Fruit fly (Drosophila melanogaster) whole organism, embryonic: ENCODE measurements around the gene CG7342.

Experiments
- B-H1 ChIP-seq: fragments of 200-800 bp; sonication (Bioruptor generic); IDR thresholded peaks from 3 replicates; pipeline ENCODE4 v1.3.6; 2022; ENCODE audit warnings: missing biosample characterization, missing genetic modification characterization
- CG11247 ChIP-seq: fragments of 200-800 bp; sonication (Bioruptor generic); IDR thresholded peaks from 2 replicates; pipeline ENCODE4 v1.3.6; 2022; ENCODE audit warnings: missing biosample characterization, missing genetic modification characterization
- CG11695 ChIP-seq: fragments of 200-800 bp; sonication (Bioruptor generic); IDR thresholded peaks from 3 replicates; pipeline ENCODE4 v1.3.6; 2022; ENCODE audit warnings: missing biosample characterization, missing genetic modification characterization
- CG11723 ChIP-seq: fragments of 200-800 bp; sonication (Bioruptor generic); optimal IDR thresholded peaks from 2 replicates; lab custom pipeline; 2017; ENCODE audit warnings: missing biosample characterization, mild to moderate bottlenecking, missing genetic modification characterization
- CG13624 ChIP-seq: fragments of 200-800 bp; sonication (Bioruptor generic); optimal IDR thresholded peaks from 2 replicates; lab custom pipeline; 2016; ENCODE audit warnings: missing biosample characterization, missing genetic modification characterization
- CG13894 ChIP-seq: fragments of 200-800 bp; sonication (Bioruptor generic); optimal IDR thresholded peaks from 3 replicates; lab custom pipeline; 2018; ENCODE audit warnings: missing biosample characterization, mild to moderate bottlenecking, missing genetic modification characterization, moderate library complexity
- CG1602 ChIP-seq: fragments of 200-800 bp; sonication (Bioruptor generic); optimal IDR thresholded peaks from 3 replicates; lab custom pipeline; 2016; ENCODE audit warnings: missing biosample characterization, missing genetic modification characterization
- CG2202 ChIP-seq: fragments of 200-800 bp; sonication (Bioruptor generic); optimal IDR thresholded peaks from 2 replicates; lab custom pipeline; 2018; ENCODE audit warnings: missing biosample characterization, mild to moderate bottlenecking, missing genetic modification characterization
- CG31441 ChIP-seq: fragments of 200-800 bp; sonication (Bioruptor generic); IDR thresholded peaks from 2 replicates; pipeline ENCODE4 v1.3.6; 2022; ENCODE audit warnings: missing biosample characterization, missing genetic modification characterization
- CG4424 ChIP-seq: fragments of 200-800 bp; sonication (Bioruptor generic); optimal IDR thresholded peaks from 3 replicates; lab custom pipeline; 2016; ENCODE audit warnings: missing biosample characterization, missing genetic modification characterization
- CG4820 ChIP-seq: fragments of 200-800 bp; sonication (Bioruptor generic); optimal IDR thresholded peaks from 3 replicates; lab custom pipeline; 2016; ENCODE audit warnings: missing biosample characterization, missing genetic modification characterization
- CG5245 ChIP-seq: fragments of 200-800 bp; sonication (Bioruptor generic); optimal IDR thresholded peaks from 3 replicates; lab custom pipeline; 2016; ENCODE audit warnings: missing biosample characterization, missing genetic modification characterization
- CG5953 ChIP-seq: fragments of 200-800 bp; sonication (Bioruptor generic); IDR thresholded peaks from 2 replicates; pipeline ENCODE4 v1.3.6; 2022; ENCODE audit warnings: missing biosample characterization, missing genetic modification characterization
- CG6689 ChIP-seq: fragments of 200-800 bp; sonication (Bioruptor generic); IDR thresholded peaks from 2 replicates; pipeline ENCODE4 v1.3.6; 2022; ENCODE audit warnings: missing biosample characterization, missing genetic modification characterization
- CG7271 ChIP-seq: fragments of 200-800 bp; sonication (Bioruptor generic); optimal IDR thresholded peaks from 2 replicates; lab custom pipeline; 2018; ENCODE audit warnings: missing biosample characterization, mild to moderate bottlenecking, missing genetic modification characterization, moderate library complexity
- CG7786 ChIP-seq: fragments of 200-800 bp; sonication (Bioruptor generic); optimal IDR thresholded peaks from 2 replicates; lab custom pipeline; 2016; ENCODE audit warnings: missing biosample characterization, missing genetic modification characterization
- CG9437 ChIP-seq: fragments of 200-800 bp; sonication (Bioruptor generic); optimal IDR thresholded peaks from 2 replicates; lab custom pipeline; 2018; ENCODE audit warnings: missing biosample characterization, mild to moderate bottlenecking, missing genetic modification characterization
- CG9817 ChIP-seq: fragments of 200-800 bp; sonication (Bioruptor generic); optimal IDR thresholded peaks from 2 replicates; lab custom pipeline; 2018; ENCODE audit warnings: missing biosample characterization, mild to moderate bottlenecking, missing genetic modification characterization, moderate library complexity
- CG9932 ChIP-seq: fragments of 200-800 bp; sonication (Bioruptor generic); IDR thresholded peaks from 2 replicates; pipeline ENCODE4 v1.3.6; 2022; ENCODE audit warnings: missing biosample characterization, missing genetic modification characterization
- Ets97D ChIP-seq: fragments of 200-800 bp; sonication (Bioruptor generic); optimal IDR thresholded peaks from 3 replicates; lab custom pipeline; 2016; ENCODE audit warnings: missing biosample characterization, missing genetic modification characterization
- H2.0 ChIP-seq: fragments of 200-800 bp; sonication (Bioruptor generic); IDR thresholded peaks from 2 replicates; pipeline ENCODE4 v1.3.6; 2022; ENCODE audit warnings: missing biosample characterization, missing genetic modification characterization
- Hmr ChIP-seq: fragments of 200-800 bp; sonication (Bioruptor generic); optimal IDR thresholded peaks from 3 replicates; lab custom pipeline; 2017; ENCODE audit warnings: mild to moderate bottlenecking, missing biosample characterization, missing genetic modification reagents, missing genetic modification characterization
- Max ChIP-seq: fragments of 200-800 bp; sonication (Bioruptor generic); optimal IDR thresholded peaks from 2 replicates; lab custom pipeline; 2016; ENCODE audit warnings: missing biosample characterization, mild to moderate bottlenecking, missing genetic modification characterization
- NFAT ChIP-seq: fragments of 200-800 bp; sonication (Bioruptor generic); IDR thresholded peaks from 2 replicates; pipeline ENCODE4 v1.3.6; 2022; ENCODE audit warnings: missing biosample characterization, missing genetic modification characterization
- Neu2 ChIP-seq: fragments of 200-800 bp; sonication (Bioruptor generic); optimal IDR thresholded peaks from 3 replicates; lab custom pipeline; 2016; ENCODE audit warnings: missing biosample characterization, missing genetic modification characterization, borderline replicate concordance
- Pdp1 ChIP-seq, 2 experiments: fragments of 200-800 bp; sonication (Bioruptor generic); optimal IDR thresholded peaks; 3 replicates each; lab custom pipeline; 2016; ENCODE audit warnings: missing biosample characterization in 2 of 2, missing genetic modification characterization in 2 of 2, mild to moderate bottlenecking in 1 of 2, moderate library complexity in 1 of 2
- Side ChIP-seq: fragments of 200-800 bp; sonication (Bioruptor generic); optimal IDR thresholded peaks from 2 replicates; lab custom pipeline; 2016; ENCODE audit warnings: missing biosample characterization, missing genetic modification characterization
- Taf1 ChIP-seq: fragments of 200-800 bp; sonication (Bioruptor generic); IDR thresholded peaks from 2 replicates; pipeline ENCODE4 v1.3.6; 2022; ENCODE audit warnings: missing biosample characterization, missing genetic modification characterization
- Vsx1 ChIP-seq: fragments of 200-800 bp; sonication (Bioruptor generic); optimal IDR thresholded peaks from 2 replicates; lab custom pipeline; 2017; ENCODE audit warnings: missing biosample characterization, mild to moderate bottlenecking, missing genetic modification characterization, missing genetic modification reagents
- abd-A ChIP-seq: fragments of 200-800 bp; sonication (Bioruptor generic); optimal IDR thresholded peaks from 3 replicates; lab custom pipeline; 2019; ENCODE audit warnings: missing biosample characterization, mild to moderate bottlenecking, missing genetic modification characterization, moderate library complexity
- ac ChIP-seq: fragments of 200-800 bp; sonication (Bioruptor generic); optimal IDR thresholded peaks from 3 replicates; lab custom pipeline; 2017; ENCODE audit warnings: missing biosample characterization, mild to moderate bottlenecking, missing genetic modification characterization
- al ChIP-seq: fragments of 200-800 bp; sonication (Bioruptor generic); IDR thresholded peaks from 2 replicates; pipeline ENCODE4 v1.3.6; 2022; ENCODE audit warnings: missing biosample characterization, missing genetic modification characterization
- bbx ChIP-seq: fragments of 200-800 bp; sonication (Bioruptor generic); IDR thresholded peaks from 2 replicates; pipeline ENCODE4 v1.3.6; 2022; ENCODE audit warnings: missing biosample characterization, missing genetic modification characterization; ENCODE audit not compliant: partially characterized antibody
- bowl ChIP-seq: fragments of 200-800 bp; sonication (Bioruptor generic); IDR thresholded peaks from 2 replicates; pipeline ENCODE4 v1.3.6; 2022; ENCODE audit warnings: missing biosample characterization, missing genetic modification characterization
- chn ChIP-seq: fragments of 200-800 bp; sonication (Bioruptor generic); optimal IDR thresholded peaks from 2 replicates; lab custom pipeline; 2016; ENCODE audit warnings: missing biosample characterization, missing genetic modification characterization
- dpn ChIP-seq, 2 experiments: fragments of 200-800 bp; sonication (Bioruptor generic); optimal IDR thresholded peaks; 3 replicates each; lab custom pipeline; 2016; ENCODE audit warnings: missing biosample characterization in 2 of 2, missing genetic modification characterization in 2 of 2
- dysf ChIP-seq: fragments of 200-800 bp; sonication (Bioruptor generic); IDR thresholded peaks from 3 replicates; pipeline ENCODE4 v1.3.6; 2022; ENCODE audit warnings: missing biosample characterization, missing genetic modification characterization
- en ChIP-seq: fragments of 200-800 bp; sonication (Bioruptor generic); optimal IDR thresholded peaks from 2 replicates; lab custom pipeline; 2016; ENCODE audit warnings: missing biosample characterization, missing genetic modification characterization
- ftz-f1 ChIP-seq: fragments of 200-800 bp; sonication (Bioruptor generic); optimal IDR thresholded peaks from 2 replicates; lab custom pipeline; 2016; ENCODE audit warnings: missing biosample characterization, missing genetic modification characterization
- gcm2 ChIP-seq: fragments of 200-800 bp; sonication (Bioruptor generic); optimal IDR thresholded peaks from 2 replicates; lab custom pipeline; 2016; ENCODE audit warnings: missing biosample characterization, missing genetic modification characterization
- kay ChIP-seq: fragments of 200-800 bp; sonication (Bioruptor generic); optimal IDR thresholded peaks from 2 replicates; lab custom pipeline; 2016; ENCODE audit warnings: missing biosample characterization, missing genetic modification characterization
- knrl ChIP-seq: fragments of 200-800 bp; sonication (Bioruptor generic); IDR thresholded peaks from 3 replicates; pipeline ENCODE4 v1.3.6; 2022; ENCODE audit warnings: missing biosample characterization, missing genetic modification characterization; ENCODE audit not compliant: partially characterized antibody
- mld ChIP-seq: fragments of 200-800 bp; sonication (Bioruptor generic); IDR thresholded peaks from 3 replicates; pipeline ENCODE4 v1.3.6; 2022; ENCODE audit warnings: missing biosample characterization, missing genetic modification characterization; ENCODE audit not compliant: partially characterized antibody
- nmo ChIP-seq: fragments of 200-800 bp; sonication (Bioruptor generic); optimal IDR thresholded peaks from 2 replicates; lab custom pipeline; 2018; ENCODE audit warnings: missing biosample characterization, mild to moderate bottlenecking, missing genetic modification characterization, moderate library complexity
- run ChIP-seq: fragments of 200-800 bp; sonication (Bioruptor generic); optimal IDR thresholded peaks from 3 replicates; lab custom pipeline; 2018; ENCODE audit warnings: missing biosample characterization, mild to moderate bottlenecking, missing genetic modification characterization
- scrt ChIP-seq: fragments of 200-800 bp; sonication (Bioruptor generic); optimal IDR thresholded peaks from 2 replicates; lab custom pipeline; 2018; ENCODE audit warnings: missing biosample characterization, mild to moderate bottlenecking, missing genetic modification characterization, moderate library complexity
- sd ChIP-seq: fragments of 200-800 bp; sonication (Bioruptor generic); optimal IDR thresholded peaks from 3 replicates; lab custom pipeline; 2018; ENCODE audit warnings: missing biosample characterization, mild to moderate bottlenecking, missing genetic modification characterization, moderate library complexity
- sens-2 ChIP-seq: fragments of 200-800 bp; sonication (Bioruptor generic); IDR thresholded peaks from 2 replicates; pipeline ENCODE4 v1.3.6; 2022; ENCODE audit warnings: missing biosample characterization, missing genetic modification characterization
- sr ChIP-seq: fragments of 200-800 bp; sonication (Bioruptor generic); IDR thresholded peaks from 3 replicates; pipeline ENCODE4 v1.3.6; 2022; ENCODE audit warnings: missing biosample characterization, missing genetic modification characterization
- tap ChIP-seq: fragments of 200-800 bp; optimal IDR thresholded peaks from 3 replicates; lab custom pipeline; 2019; ENCODE audit warnings: missing biosample characterization, mild to moderate bottlenecking, missing genetic modification characterization, moderate library complexity

Gene CG7342

dm6 chr3R:19627792-19628522 lies 24.8 kb downstream of the CG7342 start (continued):
- TF ChIP-seq dysf = peak; percentile 60; the same call in 1 of the 3 replicates
- TF ChIP-seq CG7271 = no peak
- no peak for TF ChIP-seq CG13624 (GFP tag; lab: Kevin White, UChicago)
- no peak for TF ChIP-seq bbx
- TF ChIP-seq NFAT = no peak
- TF ChIP-seq CG11695 (GFP tag; lab: Robert Waterston, UW) = no peak
- TF ChIP-seq CG9932 (GFP tag; lab: Robert Waterston, UW) = no peak
- no peak for TF ChIP-seq sr (GFP tag; lab: Robert Waterston, UW)
- no peak for TF ChIP-seq CG5953 (GFP tag; lab: Robert Waterston, UW)
- TF ChIP-seq CG2202 (tag; lab: Kevin White, UChicago) = no peak
- no peak for TF ChIP-seq abd-A (tag; lab: Kevin White, UChicago)
- TF ChIP-seq Max (GFP tag; lab: Kevin White, UChicago) = peak; percentile 54
- TF ChIP-seq CG4820 (GFP tag; lab: Kevin White, UChicago) = peak; percentile 54
- TF ChIP-seq CG11723 (GFP tag; lab: Kevin White, UChicago) = no peak
- TF ChIP-seq H2.0 (GFP tag; lab: Robert Waterston, UW) = no peak
- TF ChIP-seq CG7786 (GFP tag; lab: Kevin White, UChicago) = no peak
- TF ChIP-seq CG13894 (tag; lab: Kevin White, UChicago) = peak; percentile 12
- TF ChIP-seq ftz-f1 = no peak
- TF ChIP-seq nmo (GFP tag; lab: Kevin White, UChicago) = peak; percentile 84
- TF ChIP-seq B-H1 = no peak
- TF ChIP-seq Taf1 = no peak
- TF ChIP-seq Vsx1 = no peak
- no peak for TF ChIP-seq CG9817 (tag; lab: Kevin White, UChicago)
- TF ChIP-seq scrt (GFP tag; lab: Kevin White, UChicago) = peak; percentile 20
- TF ChIP-seq gcm2 (GFP tag; lab: Kevin White, UChicago) = no peak
- no peak for TF ChIP-seq sd (tag; lab: Kevin White, UChicago)
- TF ChIP-seq bowl (GFP tag; lab: Robert Waterston, UW) = no peak
- TF ChIP-seq CG5245 = peak; percentile 5
- TF ChIP-seq sens-2 (GFP tag; lab: Robert Waterston, UW) = no peak
- TF ChIP-seq mld (GFP tag; lab: Robert Waterston, UW) = no peak
- TF ChIP-seq Hmr = peak; percentile 18
- TF ChIP-seq CG11247 = no peak
- TF ChIP-seq dpn (GFP tag; optimal IDR thresholded peaks at IDR 0.05; lab: Kevin White, UChicago) = peak in 1 of 2 experiments; percentile 20
- TF ChIP-seq chn (GFP tag; lab: Kevin White, UChicago) = no peak
- peak; percentile 50 for TF ChIP-seq tap (tag; lab: Kevin White, UChicago)
- TF ChIP-seq ac (GFP tag; lab: Kevin White, UChicago) = no peak
- no peak for TF ChIP-seq Side (GFP tag; lab: Kevin White, UChicago)
- no peak for TF ChIP-seq Neu2 (GFP tag; lab: Kevin White, UChicago)
- TF ChIP-seq CG4424 (GFP tag; lab: Kevin White, UChicago) = peak; percentile 36
- no peak for TF ChIP-seq Ets97D
- TF ChIP-seq run (tag; lab: Kevin White, UChicago) = no peak
- no peak for TF ChIP-seq knrl
- TF ChIP-seq CG31441 (GFP tag; lab: Robert Waterston, UW) = peak; percentile 63
- TF ChIP-seq en (GFP tag; lab: Kevin White, UChicago) = no peak
- peak in 1 of 2 experiments; percentile 8 for TF ChIP-seq Pdp1 (GFP tag; optimal IDR thresholded peaks at IDR 0.05; lab: Kevin White, UChicago)
- peak; percentile 35 for TF ChIP-seq CG9437
- no peak for TF ChIP-seq al (GFP tag; lab: Robert Waterston, UW)
- TF ChIP-seq kay (GFP tag; lab: Kevin White, UChicago) = no peak
- no peak for TF ChIP-seq CG1602
- peak; percentile 58 for TF ChIP-seq CG6689 (GFP tag; lab: Robert Waterston, UW)
